Worm (Caenorhabditis elegans) whole organism, early embryonic: Measurements from ENCODE around the gene fat-6.

Source experiments
- B0310.2 ChIP-seq: sonication (generic microtip); optimal IDR thresholded peaks from 2 replicates; lab custom pipeline; 2016; ENCODE audit warnings: mild to moderate bottlenecking, missing genetic modification characterization, missing compliant biosample characterization
- F13C5.2 ChIP-seq: sonication (generic microtip); optimal IDR thresholded peaks from 2 replicates; lab custom pipeline; 2017; ENCODE audit warnings: mild to moderate bottlenecking, missing genetic modification characterization, inconsistent platforms, missing compliant biosample characterization
- aly-1 ChIP-seq: sonication (generic microtip); optimal IDR thresholded peaks from 2 replicates; lab custom pipeline; 2016; ENCODE audit warnings: missing genetic modification characterization, missing compliant biosample characterization
- ama-1 ChIP-seq: fragments of 150-350 bp; optimal IDR thresholded peaks from 2 replicates; lab custom pipeline; 2014
- ceh-13 ChIP-seq: fragments of 200-800 bp; sonication (Bioruptor generic); optimal IDR thresholded peaks from 2 replicates; lab custom pipeline; 2018; ENCODE audit warnings: mild to moderate bottlenecking, missing genetic modification characterization, missing compliant biosample characterization
- ceh-36 ChIP-seq: sonication (generic microtip); optimal IDR thresholded peaks from 2 replicates; lab custom pipeline; 2016; ENCODE audit warnings: missing genetic modification characterization, inconsistent platforms, missing compliant biosample characterization
- ets-7 ChIP-seq: sonication (generic microtip); optimal IDR thresholded peaks from 2 replicates; lab custom pipeline; 2016; ENCODE audit warnings: missing genotype, missing genetic modification characterization, missing compliant biosample characterization
- flt-1 ChIP-seq: fragments of 200-800 bp; sonication (Bioruptor generic); IDR thresholded peaks from 2 replicates; pipeline ENCODE4 v1.3.6; 2022; ENCODE audit warnings: missing genetic modification characterization, missing compliant biosample characterization
- hmbx-1 ChIP-seq: sonication (generic microtip); optimal IDR thresholded peaks from 2 replicates; lab custom pipeline; 2016; ENCODE audit warnings: mild to moderate bottlenecking, missing genetic modification characterization, missing compliant biosample characterization
- hmg-4 ChIP-seq: fragments of 200-800 bp; sonication (Bioruptor generic); optimal IDR thresholded peaks from 2 replicates; lab custom pipeline; 2018; ENCODE audit warnings: mild to moderate bottlenecking, missing genetic modification characterization, missing compliant biosample characterization
- hnd-1 ChIP-seq: sonication (generic microtip); optimal IDR thresholded peaks from 2 replicates; lab custom pipeline; 2016; ENCODE audit warnings: missing genetic modification characterization, missing compliant biosample characterization
- pes-1 ChIP-seq: fragments of 200-800 bp; sonication (Bioruptor generic); IDR thresholded peaks from 2 replicates; pipeline ENCODE4 v1.3.6; 2022; ENCODE audit warnings: missing genetic modification reagents, missing genetic modification characterization, missing compliant biosample characterization
- scrt-1 ChIP-seq: fragments of 200-800 bp; sonication (Bioruptor generic); IDR thresholded peaks from 2 replicates; pipeline ENCODE4 v1.3.6; 2022; ENCODE audit warnings: missing genetic modification characterization, missing compliant biosample characterization
- sea-1 ChIP-seq: fragments of 200-800 bp; sonication (Bioruptor generic); conservative IDR thresholded peaks from 2 replicates; pipeline ENCODE4 v1.3.6; 2022; ENCODE audit warnings: missing genetic modification characterization, missing compliant biosample characterization
- tbx-11 ChIP-seq: fragments of 200-800 bp; sonication (Bioruptor generic); IDR thresholded peaks from 2 replicates; pipeline ENCODE4 v1.3.6; 2022; ENCODE audit warnings: missing genetic modification characterization, missing compliant biosample characterization
- tbx-37 ChIP-seq: fragments of 200-800 bp; sonication (Bioruptor generic); conservative IDR thresholded peaks from 2 replicates; pipeline ENCODE4 v1.3.6; 2022; ENCODE audit warnings: missing genetic modification reagents, missing genetic modification characterization, missing compliant biosample characterization
- tra-4 ChIP-seq: sonication (generic microtip); optimal IDR thresholded peaks from 2 replicates; lab custom pipeline; 2017; ENCODE audit warnings: missing genetic modification characterization, missing compliant biosample characterization

Gene fat-6

ce11 chrIV:11925346-11926075, 10.0 kb upstream of the fat-6 start, which contains the start of the genes srlf-33 and srlf-32:
Gene srlf-33 (minus strand): TSS chrIV:11925446.
Gene srlf-32 (plus strand): TSS chrIV:11926025.
- TF ChIP-seq tra-4 (tag; lab: Kevin White, UChicago) (no peak), ama-1 (lab: Kevin White, UChicago) (no peak), sea-1 (GFP tag; lab: Robert Waterston, UW) (no peak), aly-1 (no peak)

DNA sequence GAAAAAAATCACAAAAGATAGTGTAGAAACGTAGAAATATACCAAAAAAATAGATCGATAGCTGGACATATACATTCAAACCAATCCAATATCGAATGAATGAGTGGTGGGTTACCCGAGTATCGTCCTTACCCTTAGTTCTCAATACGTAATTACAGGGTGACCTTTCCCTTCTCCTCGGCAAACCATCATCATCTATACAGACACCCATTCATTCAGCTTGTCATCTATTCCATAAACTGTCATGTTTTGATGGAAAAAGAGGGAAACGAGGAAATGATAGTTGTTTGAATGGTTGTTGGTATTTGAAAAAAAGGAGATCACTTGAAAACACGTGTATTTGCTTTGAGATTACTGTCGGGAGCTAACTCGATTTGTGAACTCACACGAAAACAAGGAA, 8.6 kb upstream of the fat-6 start:
- TF ChIP-seq flt-1 (GFP tag; lab: Robert Waterston, UW) = no peak

- TF ChIP-seq ceh-13 (no peak), pes-1 (GFP tag; lab: Robert Waterston, UW) (no peak), aly-1 (no peak)
These were observed 7.6 kb upstream of the fat-6 start, which contains the start of gene srlf-31 for ce11 chrIV:11923074-11923473. Gene srlf-31 (minus strand): TSS chrIV:11923174.

- TF ChIP-seq ama-1 (lab: Kevin White, UChicago) (no peak), ets-7 (tag; lab: Kevin White, UChicago) (no peak), hmg-4 (no peak), hmbx-1 (tag; lab: Kevin White, UChicago) (no peak)
These were observed 6.5 kb upstream of the fat-6 start, which contains the start of gene ZK822.1 for ce11 chrIV:11922011-11922410. Gene ZK822.1 (minus strand): TSS chrIV:11922131.

DNA sequence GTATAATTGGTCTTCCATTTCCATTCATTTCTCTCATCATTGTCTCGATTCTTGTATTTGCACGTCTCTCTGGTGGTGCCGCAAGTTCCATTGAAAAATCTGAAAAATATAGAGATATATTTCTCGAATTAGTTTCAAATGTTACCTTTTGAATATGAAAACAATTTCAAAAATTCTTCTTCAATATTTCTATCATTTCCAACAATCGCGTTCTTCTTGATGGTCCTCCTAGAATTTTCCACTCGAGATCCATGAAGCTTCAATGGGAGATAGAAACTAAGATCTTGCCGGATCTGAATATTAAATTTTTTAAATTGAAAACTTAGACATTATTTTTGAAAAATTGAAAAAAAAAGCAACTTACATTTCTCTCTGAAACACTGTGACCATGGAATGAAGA, 3.6 kb upstream of the fat-6 start:
- TF ChIP-seq ets-7 (tag; lab: Kevin White, UChicago) = no peak
- TF ChIP-seq ceh-13 = no peak
- TF ChIP-seq sea-1 (GFP tag; lab: Robert Waterston, UW) = no peak
- no peak for TF ChIP-seq hnd-1 (tag; lab: Kevin White, UChicago)
- TF ChIP-seq scrt-1 (GFP tag; lab: Robert Waterston, UW) = no peak
- no peak for TF ChIP-seq aly-1

DNA sequence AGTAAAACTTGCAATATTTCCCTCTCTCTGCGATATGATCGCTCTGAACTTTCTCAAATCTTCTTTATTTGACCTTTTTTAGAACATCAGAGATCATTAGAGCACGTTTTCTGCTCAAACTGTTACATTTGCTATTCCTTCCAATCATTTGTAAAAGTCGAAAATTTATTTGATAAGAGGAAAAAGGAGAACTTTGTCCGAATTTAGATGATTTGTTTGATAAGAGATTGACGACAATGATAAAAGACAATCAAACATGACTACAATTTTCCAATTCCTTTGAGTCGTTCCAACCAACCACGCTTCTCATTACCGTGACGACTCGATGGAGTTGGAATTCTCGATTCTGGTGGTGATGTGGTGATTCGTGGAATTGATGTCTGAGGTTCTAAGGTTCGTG, 2.4 kb upstream of the fat-6 start:
- TF ChIP-seq tbx-37 (GFP tag; lab: Robert Waterston, UW) = no peak
- no peak for TF ChIP-seq flt-1 (GFP tag; lab: Robert Waterston, UW)
- TF ChIP-seq F13C5.2 = no peak
- TF ChIP-seq ceh-36 = no peak
- TF ChIP-seq sea-1 (GFP tag; lab: Robert Waterston, UW) = no peak
- no peak for TF ChIP-seq ama-1 (lab: Kevin White, UChicago)
- TF ChIP-seq pes-1 (GFP tag; lab: Robert Waterston, UW) = no peak
- no peak for TF ChIP-seq B0310.2 (tag; lab: Kevin White, UChicago)
- no peak for TF ChIP-seq hnd-1 (tag; lab: Kevin White, UChicago)
- TF ChIP-seq ets-7 (tag; lab: Kevin White, UChicago) = no peak
- TF ChIP-seq scrt-1 (GFP tag; lab: Robert Waterston, UW) = no peak
- no peak for TF ChIP-seq hmbx-1 (tag; lab: Kevin White, UChicago)
- TF ChIP-seq hmg-4 = no peak
- no peak for TF ChIP-seq tra-4 (tag; lab: Kevin White, UChicago)

DNA sequence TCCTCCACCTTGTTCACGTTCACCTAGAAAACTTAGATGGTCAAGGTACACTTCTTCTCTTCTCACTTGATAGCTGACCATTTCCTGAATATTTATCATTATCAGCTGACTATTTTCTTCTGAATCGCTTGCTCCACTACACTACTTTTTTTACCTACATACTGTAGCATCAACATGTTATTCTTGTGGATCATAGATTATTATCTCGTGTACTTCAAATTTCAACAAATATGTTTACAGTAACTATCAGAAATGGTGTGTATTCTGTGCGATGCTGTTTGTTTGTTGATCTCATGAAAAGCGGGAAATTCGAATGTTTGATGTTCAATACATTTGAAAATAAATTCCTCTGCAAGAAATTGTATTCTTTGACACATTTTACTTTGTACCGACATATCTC, 1.4 kb upstream of the fat-6 start, which contains the start of gene ZK822.10:
Gene ZK822.10 (plus strand): TSS at position 231 of the 400 bp plus-strand sequence.
- TF ChIP-seq ama-1 (lab: Kevin White, UChicago) = no peak
- TF ChIP-seq tra-4 (tag; lab: Kevin White, UChicago) = no peak
- no peak for TF ChIP-seq hnd-1 (tag; lab: Kevin White, UChicago)
- no peak for TF ChIP-seq tbx-37 (GFP tag; lab: Robert Waterston, UW)
- TF ChIP-seq flt-1 (GFP tag; lab: Robert Waterston, UW) = no peak
- no peak for TF ChIP-seq B0310.2 (tag; lab: Kevin White, UChicago)
- TF ChIP-seq ceh-36 = no peak
- no peak for TF ChIP-seq tbx-11 (GFP tag; lab: Robert Waterston, UW)
- TF ChIP-seq ets-7 (tag; lab: Kevin White, UChicago) = no peak
- no peak for TF ChIP-seq hmg-4
- no peak for TF ChIP-seq ceh-13
- TF ChIP-seq pes-1 (GFP tag; lab: Robert Waterston, UW) = no peak
- no peak for TF ChIP-seq scrt-1 (GFP tag; lab: Robert Waterston, UW)
- TF ChIP-seq sea-1 (GFP tag; lab: Robert Waterston, UW) = no peak
- TF ChIP-seq F13C5.2 = no peak
- no peak for TF ChIP-seq aly-1
- TF ChIP-seq hmbx-1 (tag; lab: Kevin White, UChicago) = no peak

ce11 chrIV:11915768-11916453, 424 bp upstream of the fat-6 start, which contains the start of gene ZK822.9:
Gene ZK822.9 (plus strand): TSS chrIV:11915947.
- TF ChIP-seq hnd-1 (tag; lab: Kevin White, UChicago) (no peak), ama-1 (lab: Kevin White, UChicago) (no peak), ets-7 (tag; lab: Kevin White, UChicago) (no peak), tbx-37 (GFP tag; lab: Robert Waterston, UW) (no peak), ceh-13 (no peak), pes-1 (GFP tag; lab: Robert Waterston, UW) (no peak), F13C5.2 (no peak), aly-1 (no peak), flt-1 (GFP tag; lab: Robert Waterston, UW) (no peak), tbx-11 (GFP tag; lab: Robert Waterston, UW) (no peak), tra-4 (tag; lab: Kevin White, UChicago) (no peak)
